Fruit fly (Drosophila melanogaster): Measurements from ENCODE around the gene COX6AL2.

The COX6AL2 gene

DNA sequence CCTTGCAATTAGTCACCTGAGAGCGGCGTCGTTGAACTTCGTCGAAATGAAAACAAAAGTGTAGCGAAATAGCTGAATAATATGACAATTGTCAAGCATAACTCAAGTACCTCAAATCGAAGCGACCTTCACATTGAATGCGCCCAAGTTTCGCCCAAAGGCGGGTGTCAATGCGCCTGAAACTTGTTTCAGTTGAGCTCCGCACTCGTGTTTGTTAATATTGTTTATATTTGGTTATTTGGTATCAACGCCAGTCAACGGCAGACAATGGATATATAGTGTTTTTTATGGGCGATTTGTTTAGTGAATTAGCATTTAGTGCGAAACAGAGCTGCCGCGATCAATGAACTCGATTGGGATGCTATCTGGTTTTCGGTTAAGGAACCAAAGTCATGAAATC, 52.1 kb downstream of the COX6AL2 start:
- no peak for TF ChIP-seq noc (tag; optimal IDR thresholded peaks at IDR 0.05)

DNA sequence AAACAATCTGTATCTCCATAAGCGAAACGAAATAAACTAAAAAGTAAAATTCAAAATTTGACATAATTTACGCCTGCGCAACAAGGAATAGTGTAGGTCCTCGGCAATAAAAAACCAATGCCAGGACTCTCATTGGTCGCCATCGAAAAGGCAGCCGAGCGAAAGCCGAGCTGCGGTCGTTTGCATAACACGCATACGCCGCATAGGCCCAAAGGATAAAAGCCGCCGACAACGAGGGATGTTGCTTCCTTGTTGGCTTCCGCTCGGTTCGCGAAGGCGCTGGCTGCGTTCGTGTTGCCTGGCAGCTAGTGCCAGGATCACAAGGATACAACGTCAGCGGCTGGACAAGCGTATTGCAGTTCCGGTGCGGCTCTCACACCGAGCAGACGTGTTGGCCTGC, 53.5 kb downstream of the COX6AL2 start:
- no peak for TF ChIP-seq noc (tag; optimal IDR thresholded peaks at IDR 0.05)

Measured in whole organism, larva.